Fruit fly (Drosophila melanogaster) whole organism, embryonic: ENCODE data around the gene CG34303.

Experiments
- Bgb ChIP-seq: fragments of 200-800 bp; sonication (Bioruptor generic); IDR thresholded peaks from 2 replicates; pipeline ENCODE4 v1.3.6; 2022; ENCODE audit warnings: missing biosample characterization, missing genetic modification characterization; ENCODE audit not compliant: partially characterized antibody
- CG10209 ChIP-seq: fragments of 200-800 bp; sonication (Bioruptor generic); optimal IDR thresholded peaks from 3 replicates; lab custom pipeline; 2017; ENCODE audit warnings: missing biosample characterization, mild to moderate bottlenecking, missing genetic modification characterization, missing genetic modification reagents
- CG10654 ChIP-seq: fragments of 200-800 bp; sonication (Bioruptor generic); optimal IDR thresholded peaks from 2 replicates; lab custom pipeline; 2016; ENCODE audit warnings: missing biosample characterization, missing genetic modification characterization
- CG11093 ChIP-seq: fragments of 200-800 bp; sonication (Bioruptor generic); IDR thresholded peaks from 3 replicates; pipeline ENCODE4 v1.3.6; 2022; ENCODE audit warnings: missing biosample characterization, missing genetic modification characterization
- CG11504 ChIP-seq: fragments of 200-800 bp; sonication (Bioruptor generic); optimal IDR thresholded peaks from 3 replicates; lab custom pipeline; 2019; ENCODE audit warnings: missing biosample characterization, mild to moderate bottlenecking, missing genetic modification characterization, moderate library complexity
- CG12299 ChIP-seq: fragments of 200-800 bp; sonication (Bioruptor generic); optimal IDR thresholded peaks from 2 replicates; lab custom pipeline; 2018; ENCODE audit warnings: missing biosample characterization, mild to moderate bottlenecking, missing genetic modification characterization
- CG1233 ChIP-seq: fragments of 200-800 bp; sonication (Bioruptor generic); optimal IDR thresholded peaks from 4 replicates; lab custom pipeline; 2018; ENCODE audit warnings: missing biosample characterization, mild to moderate bottlenecking, missing genetic modification characterization
- CG12942 ChIP-seq: fragments of 200-800 bp; sonication (Bioruptor generic); optimal IDR thresholded peaks from 3 replicates; lab custom pipeline; 2016; ENCODE audit warnings: missing biosample characterization, missing genetic modification characterization
- CG13624 ChIP-seq: fragments of 200-800 bp; sonication (Bioruptor generic); optimal IDR thresholded peaks from 2 replicates; lab custom pipeline; 2016; ENCODE audit warnings: missing biosample characterization, missing genetic modification characterization
- CG14014 ChIP-seq: fragments of 200-800 bp; sonication (Bioruptor generic); IDR thresholded peaks from 2 replicates; pipeline ENCODE4 v1.3.6; 2022; ENCODE audit warnings: missing biosample characterization, missing genetic modification characterization
- CG15479 ChIP-seq: fragments of 200-800 bp; sonication (Bioruptor generic); optimal IDR thresholded peaks from 3 replicates; lab custom pipeline; 2019; ENCODE audit warnings: missing biosample characterization, mild to moderate bottlenecking, missing genetic modification characterization, moderate library complexity
- CG17328 ChIP-seq: fragments of 200-800 bp; sonication (Bioruptor generic); IDR thresholded peaks from 2 replicates; pipeline ENCODE4 v1.3.6; 2022; ENCODE audit warnings: missing biosample characterization, missing genetic modification characterization
- CG18011 ChIP-seq: fragments of 200-800 bp; sonication (Bioruptor generic); optimal IDR thresholded peaks from 2 replicates; lab custom pipeline; 2017; ENCODE audit warnings: missing biosample characterization, missing genetic modification characterization, mild to moderate bottlenecking, moderate library complexity, missing genotype
- CG3163 ChIP-seq: fragments of 200-800 bp; sonication (Bioruptor generic); optimal IDR thresholded peaks from 3 replicates; lab custom pipeline; 2016; ENCODE audit warnings: missing biosample characterization, missing genetic modification characterization
- CG7372 ChIP-seq: fragments of 200-800 bp; sonication (Bioruptor generic); IDR thresholded peaks from 2 replicates; pipeline ENCODE4 v1.3.6; 2022; ENCODE audit warnings: missing biosample characterization, missing genetic modification characterization
- CG7987 ChIP-seq: fragments of 200-800 bp; sonication (Bioruptor generic); optimal IDR thresholded peaks from 2 replicates; lab custom pipeline; 2018; ENCODE audit warnings: missing biosample characterization, mild to moderate bottlenecking, missing genetic modification characterization, moderate library complexity
- CG8290 ChIP-seq, 3 experiments: fragments of 200-800 bp; sonication (Bioruptor generic); optimal IDR thresholded peaks; 2 replicates each; lab custom pipeline; 2016 to 2019; ENCODE audit warnings: missing biosample characterization in 3 of 3, missing genetic modification characterization in 3 of 3, mild to moderate bottlenecking in 2 of 3, moderate library complexity in 1 of 3
- CG9817 ChIP-seq: fragments of 200-800 bp; sonication (Bioruptor generic); optimal IDR thresholded peaks from 2 replicates; lab custom pipeline; 2018; ENCODE audit warnings: missing biosample characterization, mild to moderate bottlenecking, missing genetic modification characterization, moderate library complexity
- CG9876 ChIP-seq: fragments of 200-800 bp; sonication (Bioruptor generic); optimal IDR thresholded peaks from 2 replicates; lab custom pipeline; 2016; ENCODE audit warnings: missing biosample characterization, missing genetic modification characterization
- Chrac-16 ChIP-seq: fragments of 200-800 bp; sonication (Bioruptor generic); optimal IDR thresholded peaks from 3 replicates; lab custom pipeline; 2016; ENCODE audit warnings: missing biosample characterization, missing genetic modification characterization
- CrebB ChIP-seq: fragments of 200-800 bp; sonication (Bioruptor generic); optimal IDR thresholded peaks from 3 replicates; lab custom pipeline; 2018; ENCODE audit warnings: missing biosample characterization, mild to moderate bottlenecking, missing genetic modification characterization
- D ChIP-seq, 2 experiments: fragments of 200-800 bp in 1 of 2; fragments of >200 bp in 1 of 2; sonication (Bioruptor generic) in 1 of 2; optimal IDR thresholded peaks; 2 replicates in 1 of 2; 3 replicates in 1 of 2; lab custom pipeline; 2017; ENCODE audit warnings: mild to moderate bottlenecking in 1 of 2, missing biosample characterization in 1 of 2, missing genetic modification characterization in 1 of 2, missing genetic modification reagents in 1 of 2
- Dip3 ChIP-seq: fragments of 200-800 bp; sonication (Bioruptor generic); optimal IDR thresholded peaks from 3 replicates; lab custom pipeline; 2016; ENCODE audit warnings: missing biosample characterization, missing genetic modification characterization
- Dll ChIP-seq: fragments of 200-800 bp; sonication (Bioruptor generic); IDR thresholded peaks from 4 replicates; pipeline ENCODE4 v1.3.6; 2022; ENCODE audit warnings: missing biosample characterization, missing genetic modification characterization; ENCODE audit not compliant: partially characterized antibody
- E2f2 ChIP-seq: fragments of 200-800 bp; sonication (Bioruptor generic); IDR thresholded peaks from 2 replicates; pipeline ENCODE4 v1.3.6; 2022; ENCODE audit warnings: missing biosample characterization, missing genetic modification characterization
- Gsc ChIP-seq: fragments of 200-800 bp; sonication (Bioruptor generic); IDR thresholded peaks from 2 replicates; pipeline ENCODE4 v1.3.6; 2022; ENCODE audit warnings: missing biosample characterization, missing genetic modification characterization
- HLH54F ChIP-seq: fragments of 200-800 bp; sonication (Bioruptor generic); optimal IDR thresholded peaks from 3 replicates; lab custom pipeline; 2016; ENCODE audit warnings: missing biosample characterization, missing genetic modification characterization
- HLHmδ ChIP-seq: fragments of 200-800 bp; sonication (Bioruptor generic); optimal IDR thresholded peaks from 2 replicates; lab custom pipeline; 2018; ENCODE audit warnings: missing biosample characterization, mild to moderate bottlenecking, missing genetic modification characterization, moderate library complexity
- HmgZ ChIP-seq: fragments of 200-800 bp; sonication (Bioruptor generic); optimal IDR thresholded peaks from 2 replicates; lab custom pipeline; 2018; ENCODE audit warnings: missing biosample characterization, mild to moderate bottlenecking, missing genetic modification characterization
- Hmr ChIP-seq: fragments of 200-800 bp; sonication (Bioruptor generic); optimal IDR thresholded peaks from 3 replicates; lab custom pipeline; 2017; ENCODE audit warnings: mild to moderate bottlenecking, missing biosample characterization, missing genetic modification reagents, missing genetic modification characterization
- Lpt ChIP-seq: fragments of >200 bp; optimal IDR thresholded peaks from 2 replicates; lab custom pipeline; 2018; ENCODE audit warnings: missing biosample characterization, missing genetic modification characterization
- NFAT ChIP-seq: fragments of 200-800 bp; sonication (Bioruptor generic); IDR thresholded peaks from 2 replicates; pipeline ENCODE4 v1.3.6; 2022; ENCODE audit warnings: missing biosample characterization, missing genetic modification characterization
- Sry-δ ChIP-seq: fragments of 200-800 bp; sonication (Bioruptor generic); optimal IDR thresholded peaks from 2 replicates; lab custom pipeline; 2016; ENCODE audit warnings: missing biosample characterization, missing genetic modification characterization
- Stat92E ChIP-seq, 3 experiments: fragments of >200 bp in 2 of 3; fragments of 200-800 bp in 1 of 3; sonication (Bioruptor generic) in 1 of 3; optimal IDR thresholded peaks; 2 replicates each; lab custom pipeline; 2017 to 2019; ENCODE audit warnings: missing biosample characterization in 3 of 3, missing genetic modification characterization in 3 of 3, mild to moderate bottlenecking in 1 of 3, moderate library complexity in 1 of 3
- Xbp1 ChIP-seq: fragments of 200-800 bp; sonication (Bioruptor generic); optimal IDR thresholded peaks from 3 replicates; lab custom pipeline; 2016; ENCODE audit warnings: missing biosample characterization, mild to moderate bottlenecking, missing genetic modification characterization
- amos ChIP-seq: fragments of 200-800 bp; sonication (Bioruptor generic); IDR thresholded peaks from 2 replicates; pipeline ENCODE4 v1.3.6; 2022; ENCODE audit warnings: missing biosample characterization, missing genetic modification characterization; ENCODE audit not compliant: partially characterized antibody
- bsh ChIP-seq, 2 experiments: fragments of 200-800 bp; sonication (Bioruptor generic); optimal IDR thresholded peaks; 2 replicates each; lab custom pipeline; 2017 to 2018; ENCODE audit warnings: mild to moderate bottlenecking in 2 of 2, missing biosample characterization in 2 of 2, missing genetic modification characterization in 2 of 2, moderate library complexity in 1 of 2
- lab ChIP-seq: fragments of 200-800 bp; sonication (Bioruptor generic); optimal IDR thresholded peaks from 3 replicates; lab custom pipeline; 2017; ENCODE audit warnings: missing biosample characterization, missing genetic modification characterization, mild to moderate bottlenecking, moderate library complexity, missing genetic modification reagents
- mam ChIP-seq: fragments of 200-800 bp; sonication (Bioruptor generic); optimal IDR thresholded peaks from 3 replicates; lab custom pipeline; 2016; ENCODE audit warnings: missing biosample characterization, missing genetic modification characterization
- oc ChIP-seq: fragments of 200-800 bp; sonication (Bioruptor generic); optimal IDR thresholded peaks from 2 replicates; lab custom pipeline; 2018; ENCODE audit warnings: missing biosample characterization, mild to moderate bottlenecking, missing genetic modification characterization, moderate library complexity
- pzg ChIP-seq: fragments of 200-800 bp; sonication (Bioruptor generic); optimal IDR thresholded peaks from 3 replicates; lab custom pipeline; 2018; ENCODE audit warnings: missing biosample characterization, mild to moderate bottlenecking, missing genetic modification characterization, moderate library complexity
- ranshi ChIP-seq: fragments of 200-800 bp; sonication (Bioruptor generic); IDR thresholded peaks from 2 replicates; pipeline ENCODE4 v1.3.6; 2022; ENCODE audit warnings: missing biosample characterization, missing genetic modification characterization
- rib ChIP-seq: fragments of 200-800 bp; sonication (Bioruptor generic); IDR thresholded peaks from 2 replicates; pipeline ENCODE4 v1.3.6; 2022; ENCODE audit warnings: missing biosample characterization, missing genetic modification characterization
- ro ChIP-seq: fragments of 200-800 bp; sonication (Bioruptor generic); IDR thresholded peaks from 2 replicates; pipeline ENCODE4 v1.3.6; 2022; ENCODE audit warnings: missing biosample characterization, missing genetic modification characterization
- tx ChIP-seq: fragments of 200-800 bp; sonication (Bioruptor generic); optimal IDR thresholded peaks from 2 replicates; lab custom pipeline; 2016; ENCODE audit warnings: missing biosample characterization, missing genetic modification characterization
- wdn ChIP-seq: fragments of 200-800 bp; sonication (Bioruptor generic); IDR thresholded peaks from 2 replicates; pipeline ENCODE4 v1.3.6; 2022; ENCODE audit warnings: missing biosample characterization, missing genetic modification characterization
- z ChIP-seq: fragments of 200-800 bp; sonication (Bioruptor generic); IDR thresholded peaks from 3 replicates; pipeline ENCODE4 v1.3.6; 2022; ENCODE audit warnings: missing biosample characterization, missing genetic modification characterization

The CG34303 gene

DNA sequence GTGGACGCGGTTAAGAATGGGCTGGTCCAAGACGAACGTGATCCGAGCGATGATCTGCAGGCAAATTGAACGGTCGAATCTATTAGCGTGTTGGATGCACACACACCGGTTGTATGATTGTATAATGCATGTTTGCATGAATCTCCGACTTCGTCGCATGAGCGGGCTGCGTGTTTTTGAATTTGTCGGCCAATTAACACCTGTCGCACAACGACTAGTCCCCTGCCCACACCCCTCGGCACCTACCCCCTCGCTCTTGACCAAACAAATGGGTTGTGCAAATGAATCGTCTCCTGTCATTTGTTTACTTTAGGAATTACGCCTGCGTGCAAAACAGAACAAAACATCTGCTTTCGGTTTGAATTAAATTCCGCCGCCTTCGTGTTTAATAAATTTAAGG, 16.7 kb downstream of the CG34303 start (continued):
- TF ChIP-seq z (GFP tag; lab: Robert Waterston, UW) (0 out of 3 replicates have a peak, but pooled peaks have one; percentile 1), rib (GFP tag; lab: Robert Waterston, UW) (0 out of 2 replicates have a peak, but pooled peaks have one; percentile 53)

DNA sequence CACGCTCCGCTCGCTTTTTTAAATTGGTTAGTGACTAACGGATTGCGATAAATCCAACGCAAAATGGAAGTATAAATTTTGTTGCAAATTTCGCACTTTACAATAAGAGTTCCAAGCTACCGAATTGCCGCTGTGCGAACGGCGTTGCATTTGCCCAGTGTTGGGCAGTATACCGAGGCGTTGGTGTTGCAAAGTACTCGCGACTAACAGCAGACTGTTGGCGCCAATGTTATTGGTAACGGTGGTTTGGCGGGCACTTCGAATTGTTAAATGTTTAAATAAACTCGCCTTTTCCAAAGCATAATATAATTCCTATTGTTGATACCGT, 17.4 kb downstream of the CG34303 start:
- peak; percentile 0 for TF ChIP-seq CG18011 (GFP tag; lab: Kevin White, UChicago)
- TF ChIP-seq CG1233 (GFP tag; lab: Kevin White, UChicago) = peak; percentile 19
- peak; percentile 2 for TF ChIP-seq CG12299 (tag; lab: Kevin White, UChicago)
- TF ChIP-seq Stat92E (GFP tag; optimal IDR thresholded peaks at IDR 0.05; lab: Kevin White, UChicago) = peak in 1 of 3 experiments; percentile 18
- TF ChIP-seq CG7372 = no peak
- peak; percentile 46 for TF ChIP-seq Sry-δ (GFP tag; lab: Kevin White, UChicago)
- no peak for TF ChIP-seq CG9876 (GFP tag; lab: Kevin White, UChicago)
- peak; percentile 13 for TF ChIP-seq tx (GFP tag; lab: Kevin White, UChicago)
- TF ChIP-seq Bgb = peak; percentile 35; the same call in 1 of the 2 replicates
- TF ChIP-seq mam (GFP tag; lab: Kevin White, UChicago) = peak; percentile 31
- TF ChIP-seq Gsc = no peak
- TF ChIP-seq HLHmδ (GFP tag; lab: Kevin White, UChicago) = no peak
- peak; percentile 88 for TF ChIP-seq pzg (GFP tag; lab: Kevin White, UChicago)
- peak; percentile 56 for TF ChIP-seq HmgZ (tag; lab: Kevin White, UChicago)
- TF ChIP-seq CG11093 = no peak
- peak; percentile 11 for TF ChIP-seq Chrac-16
- peak; percentile 40 for TF ChIP-seq Xbp1 (GFP tag; lab: Kevin White, UChicago)
- TF ChIP-seq HLH54F (GFP tag; lab: Kevin White, UChicago) = peak; percentile 64
- peak; percentile 21 for TF ChIP-seq CG11504 (tag; lab: Kevin White, UChicago)
- peak; percentile 25 for TF ChIP-seq CG10209 (GFP tag; lab: Kevin White, UChicago)
- peak; percentile 95 for TF ChIP-seq E2f2 (GFP tag; lab: Robert Waterston, UW)
- no peak for TF ChIP-seq wdn (GFP tag; lab: Robert Waterston, UW)
- peak; percentile 44 for TF ChIP-seq Dip3
- TF ChIP-seq ro (GFP tag; lab: Robert Waterston, UW) = no peak
- peak; percentile 41; the same call in 1 of the 2 replicates for TF ChIP-seq amos (GFP tag; lab: Robert Waterston, UW)
- TF ChIP-seq CG8290 (GFP tag; optimal IDR thresholded peaks at IDR 0.05; lab: Kevin White, UChicago) = peak; percentile 44
- TF ChIP-seq CG8290 (tag; optimal IDR thresholded peaks at IDR 0.05; lab: Kevin White, UChicago) = peak; percentile 48 to 82
- peak; percentile 18 for TF ChIP-seq CG9817 (tag; lab: Kevin White, UChicago)
- TF ChIP-seq lab = peak; percentile 77
- TF ChIP-seq Dll (GFP tag; lab: Robert Waterston, UW) = no peak
- TF ChIP-seq CG3163 (GFP tag; lab: Kevin White, UChicago) = peak; percentile 52
- TF ChIP-seq CG7987 (GFP tag; lab: Kevin White, UChicago) = peak; percentile 57
- TF ChIP-seq ranshi = no peak
- TF ChIP-seq CG10654 (GFP tag; lab: Kevin White, UChicago) = no peak
- peak in 1 of 2 experiments; percentile 13 for TF ChIP-seq bsh (GFP tag; optimal IDR thresholded peaks at IDR 0.05; lab: Kevin White, UChicago)
- TF ChIP-seq rib (GFP tag; lab: Robert Waterston, UW) = peak; percentile 76
- TF ChIP-seq Lpt (GFP tag; lab: Kevin White, UChicago) = no peak
- peak; percentile 40; the same call in 1 of the 2 replicates for TF ChIP-seq CG17328 (GFP tag; lab: Robert Waterston, UW)
- peak; percentile 29; the same call in 1 of the 2 replicates for TF ChIP-seq NFAT
- TF ChIP-seq CrebB (tag; lab: Kevin White, UChicago) = no peak
- TF ChIP-seq CG15479 (GFP tag; lab: Kevin White, UChicago) = peak; percentile 48
- peak; percentile 76 for TF ChIP-seq CG13624
- TF ChIP-seq oc (tag; lab: Kevin White, UChicago) = no peak
- peak; percentile 38 for TF ChIP-seq D (optimal IDR thresholded peaks at IDR 0.05; lab: Kevin White, UChicago)
- no peak for TF ChIP-seq D (GFP tag; optimal IDR thresholded peaks at IDR 0.05; lab: Kevin White, UChicago)
- TF ChIP-seq CG12942 (GFP tag; lab: Kevin White, UChicago) = peak; percentile 34
- TF ChIP-seq Hmr (GFP tag; lab: Kevin White, UChicago) = peak; percentile 59
- peak; percentile 24; the same call in 1 of the 2 replicates for TF ChIP-seq CG14014 (GFP tag; lab: Robert Waterston, UW)
